Worm (Caenorhabditis elegans) whole organism, L3 larva: ENCODE data around the gene sre-49.

ENCODE experiments used
- ama-1 ChIP-seq: fragments of 150-350 bp; optimal IDR thresholded peaks from 2 replicates; lab custom pipeline; 2018
- ceh-9 ChIP-seq: sonication (generic microtip); optimal IDR thresholded peaks from 2 replicates; lab custom pipeline; 2018; ENCODE audit warnings: missing biosample characterization, missing genetic modification characterization
- mdl-1 ChIP-seq: fragments of 150-350 bp; optimal IDR thresholded peaks from 2 replicates; lab custom pipeline; 2014; ENCODE audit warnings: missing biosample characterization, missing genetic modification characterization
- nhr-11 ChIP-seq: fragments of 150-350 bp; optimal IDR thresholded peaks from 2 replicates; lab custom pipeline; 2014; ENCODE audit warnings: missing biosample characterization, missing genetic modification characterization
- pqm-1 ChIP-seq: fragments of 150-350 bp; optimal IDR thresholded peaks from 2 replicates; lab custom pipeline; 2017; ENCODE audit warnings: missing biosample characterization, missing genetic modification characterization, inconsistent platforms
- sea-2 ChIP-seq: fragments of 150-350 bp; sonication (generic microtip); optimal IDR thresholded peaks from 4 replicates; lab custom pipeline; 2014; ENCODE audit warnings: missing biosample characterization, missing genetic modification reagents, missing genetic modification characterization
- tbx-2 ChIP-seq: sonication (generic microtip); optimal IDR thresholded peaks from 2 replicates; lab custom pipeline; 2016; ENCODE audit warnings: mild to moderate bottlenecking, missing genetic modification characterization, missing compliant biosample characterization
- zag-1 ChIP-seq: fragments of 150-350 bp; optimal IDR thresholded peaks from 2 replicates; lab custom pipeline; 2014; ENCODE audit warnings: missing biosample characterization, missing genetic modification characterization
- ztf-11 ChIP-seq: fragments of 150-350 bp; optimal IDR thresholded peaks from 2 replicates; lab custom pipeline; 2014; ENCODE audit warnings: missing biosample characterization, missing genetic modification characterization

- TF ChIP-seq nhr-11, result no peak
- no peak for TF ChIP-seq tbx-2 (tag; lab: Kevin White, UChicago)
- no peak for TF ChIP-seq zag-1
- TF ChIP-seq mdl-1, result no peak
- no peak for TF ChIP-seq sea-2
- no peak for TF ChIP-seq ceh-9 (tag; lab: Kevin White, UChicago)
- TF ChIP-seq pqm-1 (tag; lab: Kevin White, UChicago), result no peak
- no peak for TF ChIP-seq ztf-11
- no peak for TF ChIP-seq ama-1 (lab: Kevin White, UChicago)
Measured at ce11 chrII:12335430-12335829, 16.8 kb downstream of the sre-49 start, which contains the start of gene sre-52.
